Worm (Caenorhabditis elegans): ENCODE data around the gene metl-9.

DNA sequence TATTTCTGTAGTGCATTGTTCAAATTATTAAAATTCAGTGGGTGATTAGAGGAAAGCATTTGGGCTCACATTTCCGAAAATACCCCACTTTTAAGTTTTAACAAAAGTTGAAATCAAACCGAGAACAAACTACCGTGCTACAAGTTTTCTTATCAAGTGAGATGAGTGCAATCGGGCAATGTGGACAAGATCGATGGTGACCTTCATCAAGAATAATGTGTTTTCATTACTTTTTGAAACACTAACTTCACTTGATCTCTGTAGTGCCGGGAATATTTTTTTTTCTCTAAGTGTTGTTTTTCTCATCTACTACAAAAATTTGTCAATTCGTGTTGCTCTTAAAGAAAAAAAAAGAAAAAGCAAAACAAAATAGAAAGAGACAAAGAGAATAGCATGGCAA, 29.9 kb upstream of the metl-9 start:
- TF ChIP-seq lin-32 (GFP tag; optimal IDR thresholded peaks at IDR 0.05) = no peak
- no peak for TF ChIP-seq mep-1 (tag; optimal IDR thresholded peaks at IDR 0.05)
- TF ChIP-seq elt-3 (tag; optimal IDR thresholded peaks at IDR 0.05) = no peak
- no peak for TF ChIP-seq nhr-237 (tag; optimal IDR thresholded peaks at IDR 0.05)
- TF ChIP-seq snpc-4 (tag; optimal IDR thresholded peaks at IDR 0.05) = no peak

Data from whole organism, mixed stage, embryonic.